Fruit fly (Drosophila melanogaster): ENCODE results near the gene Gyc32E.

Gene Gyc32E

DNA sequence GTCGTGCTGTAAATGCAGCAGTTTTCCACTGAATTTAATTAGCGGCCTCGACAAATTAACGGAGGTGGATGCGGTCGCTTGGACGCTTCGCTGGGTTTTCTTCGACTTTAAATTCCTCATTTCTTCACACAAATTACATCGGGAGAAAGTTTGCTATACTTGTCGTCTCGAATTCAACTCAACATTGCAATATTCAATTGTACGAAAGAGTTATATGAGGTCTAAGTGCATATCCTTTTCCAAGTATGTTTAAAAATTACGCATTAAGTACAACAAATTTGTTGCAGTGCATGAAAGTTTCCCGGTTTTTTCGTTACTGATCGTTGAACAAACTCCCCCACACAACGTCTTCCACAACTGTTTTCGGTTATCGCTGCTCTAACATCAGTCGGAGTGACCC is 43.8 kb upstream of the Gyc32E start (continued):
- TF ChIP-seq CG30431 (GFP tag; optimal IDR thresholded peaks at IDR 0.05) (peak; percentile 54), inv (GFP tag; IDR thresholded peaks at IDR 0.05; ENCODE audit: partially characterized antibody) (no peak), Xrp1 (GFP tag; IDR thresholded peaks at IDR 0.05) (peak; percentile 87), CG7556 (GFP tag; optimal IDR thresholded peaks at IDR 0.05) (peak; percentile 60), Neu2 (GFP tag; optimal IDR thresholded peaks at IDR 0.05; ENCODE audit: borderline replicate concordance) (no peak), Sox102F (GFP tag; optimal IDR thresholded peaks at IDR 0.05) (peak; percentile 90), CG12769 (tag; optimal IDR thresholded peaks at IDR 0.05) (peak; percentile 57), run (tag; optimal IDR thresholded peaks at IDR 0.05) (peak; percentile 4), disco-r (GFP tag; optimal IDR thresholded peaks at IDR 0.05) (no peak), CG15601 (tag; optimal IDR thresholded peaks at IDR 0.05) (peak; percentile 79), HmgZ (tag; optimal IDR thresholded peaks at IDR 0.05) (no peak), CG6689 (GFP tag; IDR thresholded peaks at IDR 0.05) (peak; percentile 75), fd3F (GFP tag; optimal IDR thresholded peaks at IDR 0.05) (no peak), NC2α (GFP tag; optimal IDR thresholded peaks at IDR 0.05) (peak; percentile 17), CG4617 (GFP tag; optimal IDR thresholded peaks at IDR 0.05; ENCODE audit: borderline replicate concordance) (no peak), CG12104 (GFP tag; optimal IDR thresholded peaks at IDR 0.05) (peak; percentile 19), crol (GFP tag; IDR thresholded peaks at IDR 0.05) (no peak), NfI (GFP tag; optimal IDR thresholded peaks at IDR 0.05) (peak; percentile 54), CG9215 (GFP tag; IDR thresholded peaks at IDR 0.05) (no peak), CG2129 (GFP tag; IDR thresholded peaks at IDR 0.05; ENCODE audit: partially characterized antibody) (no peak), CG2202 (tag; optimal IDR thresholded peaks at IDR 0.05) (peak; percentile 61), Bgb (GFP tag; IDR thresholded peaks at IDR 0.05; ENCODE audit: partially characterized antibody) (no peak), dpn (GFP tag; optimal IDR thresholded peaks at IDR 0.05) (peak in 1 of 2 experiments; percentile 64), seq (GFP tag; IDR thresholded peaks at IDR 0.05) (no peak), wek (GFP tag; optimal IDR thresholded peaks at IDR 0.05) (peak; percentile 63), Med (GFP tag) (peak; percentile 80), ap (GFP tag; IDR thresholded peaks at IDR 0.05) (peak; percentile 55; the same call in 1 of the 2 replicates), Stat92E (GFP tag; optimal IDR thresholded peaks at IDR 0.05) (no peak), Pdp1 (GFP tag; optimal IDR thresholded peaks at IDR 0.05) (no peak), cg (GFP tag; optimal IDR thresholded peaks at IDR 0.05) (no peak), CG12942 (GFP tag; optimal IDR thresholded peaks at IDR 0.05) (peak; percentile 48), CG17361 (GFP tag; IDR thresholded peaks at IDR 0.05) (peak; percentile 57), D19B (GFP tag; optimal IDR thresholded peaks at IDR 0.05) (no peak), pfk (GFP tag; optimal IDR thresholded peaks at IDR 0.05) (no peak), Nf-YC (tag; optimal IDR thresholded peaks at IDR 0.05) (no peak), gem (tag; optimal IDR thresholded peaks at IDR 0.05) (peak; percentile 85), CG3726 (GFP tag; IDR thresholded peaks at IDR 0.05) (peak; percentile 65; the same call in 1 of the 3 replicates), CG12744 (GFP tag; optimal IDR thresholded peaks at IDR 0.05) (no peak), CG6254 (GFP tag; optimal IDR thresholded peaks at IDR 0.05) (peak; percentile 20), Antp (GFP tag; optimal IDR thresholded peaks at IDR 0.05) (peak; percentile 56), CG13775 (GFP tag; optimal IDR thresholded peaks at IDR 0.05) (peak; percentile 32), Hr78 (GFP tag; optimal IDR thresholded peaks at IDR 0.05) (peak in 1 of 2 experiments; percentile 57), CG42726 (GFP tag; IDR thresholded peaks at IDR 0.05; ENCODE audit: partially characterized antibody) (no peak), Atf-2 (GFP tag; optimal IDR thresholded peaks at IDR 0.05) (no peak), CG9727 (GFP tag; optimal IDR thresholded peaks at IDR 0.05) (peak; percentile 49), slbo (GFP tag; IDR thresholded peaks at IDR 0.05) (no peak), CG12299 (tag; optimal IDR thresholded peaks at IDR 0.05) (peak; percentile 46), dan (GFP tag; IDR thresholded peaks at IDR 0.05) (no peak), maf-S (GFP tag; optimal IDR thresholded peaks at IDR 0.05) (no peak), her (GFP tag; optimal IDR thresholded peaks at IDR 0.05) (peak; percentile 50)

All from whole organism, embryonic.